Fruit fly (Drosophila melanogaster) whole organism, wandering third instar larva: ENCODE measurements around the gene CG8851.

ENCODE experiments used
- Abd-B ChIP-seq: fragments of >200 bp; optimal IDR thresholded peaks from 2 replicates; lab custom pipeline; 2017; ENCODE audit warnings: missing biosample characterization, missing genetic modification characterization
- CG9705 ChIP-seq: fragments of 200-800 bp; sonication (Bioruptor generic); optimal IDR thresholded peaks from 2 replicates; lab custom pipeline; 2018; ENCODE audit warnings: missing biosample characterization, mild to moderate bottlenecking, missing genetic modification characterization
- CrebA ChIP-seq: fragments of 200-800 bp; sonication (Bioruptor generic); optimal IDR thresholded peaks from 2 replicates; lab custom pipeline; 2016; ENCODE audit warnings: missing biosample characterization, mild to moderate bottlenecking, missing genetic modification characterization, borderline replicate concordance
- Dfd ChIP-seq: fragments of >200 bp; optimal IDR thresholded peaks from 2 replicates; lab custom pipeline; 2017; ENCODE audit warnings: missing biosample characterization, missing genetic modification characterization
- Dif ChIP-seq: fragments of 200-275, 200-300 bp; sonication (Bioruptor generic); optimal IDR thresholded peaks from 2 replicates; lab custom pipeline; 2018; ENCODE audit warnings: missing biosample characterization, missing genetic modification characterization; ENCODE audit not compliant: partially characterized antibody
- GATAd ChIP-seq: sonication (Bioruptor generic); optimal IDR thresholded peaks from 2 replicates; lab custom pipeline; 2016; ENCODE audit warnings: missing biosample characterization, missing genetic modification characterization
- HLH106 ChIP-seq: fragments of 200-800 bp; optimal IDR thresholded peaks from 3 replicates; lab custom pipeline; 2019; ENCODE audit warnings: missing biosample characterization, mild to moderate bottlenecking, missing genetic modification characterization, moderate library complexity
- Hnf4 ChIP-seq: fragments of 200-800 bp; sonication (Bioruptor generic); optimal IDR thresholded peaks from 2 replicates; lab custom pipeline; 2016; ENCODE audit warnings: missing biosample characterization, mild to moderate bottlenecking, missing genetic modification characterization
- Hr78 ChIP-seq: fragments of >200 bp; optimal IDR thresholded peaks from 2 replicates; lab custom pipeline; 2017; ENCODE audit warnings: missing biosample characterization, missing genetic modification characterization
- Hr83 ChIP-seq: fragments of 200-300 bp; sonication (Bioruptor generic); optimal IDR thresholded peaks from 2 replicates; lab custom pipeline; 2016; ENCODE audit warnings: missing biosample characterization, mild to moderate bottlenecking, missing genetic modification characterization, moderate library complexity; ENCODE audit not compliant: poor library complexity, severe bottlenecking
- Jra ChIP-seq: sonication (Bioruptor generic); optimal IDR thresholded peaks from 2 replicates; lab custom pipeline; 2016; ENCODE audit warnings: missing biosample characterization, missing genetic modification characterization
- Mio ChIP-seq: sonication (Bioruptor generic); optimal IDR thresholded peaks from 2 replicates; lab custom pipeline; 2016; ENCODE audit warnings: missing biosample characterization, missing genetic modification characterization
- Myc ChIP-seq: fragments of >200 bp; optimal IDR thresholded peaks from 2 replicates; lab custom pipeline; 2017
- N ChIP-seq: fragments of >200 bp; optimal IDR thresholded peaks from 2 replicates; lab custom pipeline; 2018; ENCODE audit warnings: missing biosample characterization, missing external identifiers, missing genetic modification characterization
- OdsH ChIP-seq: fragments of 200-800 bp; sonication (Bioruptor generic); optimal IDR thresholded peaks from 2 replicates; lab custom pipeline; 2016; ENCODE audit warnings: missing biosample characterization, mild to moderate bottlenecking, missing genetic modification characterization
- Rel ChIP-seq, 2 experiments: fragments of 200-800 bp; sonication (Bioruptor generic) in 1 of 2; optimal IDR thresholded peaks; 2 replicates in 1 of 2; 3 replicates in 1 of 2; lab custom pipeline; 2016 to 2019; ENCODE audit warnings: mild to moderate bottlenecking in 2 of 2, missing biosample characterization in 2 of 2, missing genetic modification characterization in 2 of 2, moderate library complexity in 1 of 2
- Sp1 ChIP-seq: fragments of 200-800 bp; sonication (Bioruptor generic); optimal IDR thresholded peaks from 3 replicates; lab custom pipeline; 2019; ENCODE audit warnings: missing biosample characterization, mild to moderate bottlenecking, missing genetic modification characterization, moderate library complexity
- Vsx2 ChIP-seq: fragments of 200-300, 225-300 bp; sonication (Bioruptor generic); optimal IDR thresholded peaks from 2 replicates; lab custom pipeline; 2018; ENCODE audit warnings: missing biosample characterization, missing genetic modification characterization; ENCODE audit not compliant: partially characterized antibody
- br ChIP-seq: fragments of 200-800 bp; sonication (Bioruptor generic); optimal IDR thresholded peaks from 2 replicates; lab custom pipeline; 2016; ENCODE audit warnings: missing biosample characterization, missing genetic modification characterization
- brk ChIP-seq: fragments of 200-800 bp; sonication (Bioruptor generic); optimal IDR thresholded peaks from 2 replicates; lab custom pipeline; 2016; ENCODE audit warnings: missing biosample characterization, mild to moderate bottlenecking, missing genetic modification characterization
- dl ChIP-seq, 2 experiments: fragments of 175-275, 200-275 bp in 1 of 2; fragments of 200-275 bp in 1 of 2; sonication (Bioruptor generic); optimal IDR thresholded peaks; lab custom pipeline; 2018; ENCODE audit warnings: mild to moderate bottlenecking in 2 of 2, missing biosample characterization in 2 of 2, missing genetic modification characterization in 2 of 2, moderate library complexity in 2 of 2; ENCODE audit not compliant: partially characterized antibody in 2 of 2, insufficient read depth in 1 of 2
- dmrt93B ChIP-seq: fragments of 200-800 bp; sonication (Bioruptor generic); optimal IDR thresholded peaks from 2 replicates; lab custom pipeline; 2018; ENCODE audit warnings: missing biosample characterization, mild to moderate bottlenecking, missing genetic modification characterization
- dsf ChIP-seq: sonication (Bioruptor generic); optimal IDR thresholded peaks from 2 replicates; lab custom pipeline; 2016; ENCODE audit warnings: missing biosample characterization, missing genetic modification characterization, borderline replicate concordance
- ey ChIP-seq: fragments of 200-800 bp; sonication (Bioruptor generic); optimal IDR thresholded peaks from 2 replicates; lab custom pipeline; 2016; ENCODE audit warnings: missing biosample characterization, missing genetic modification characterization
- foxo ChIP-seq, 2 experiments: fragments of 200-800 bp; sonication (Bioruptor generic); optimal IDR thresholded peaks; 2 replicates in 1 of 2; 3 replicates in 1 of 2; lab custom pipeline; 2016 to 2017; ENCODE audit warnings: missing biosample characterization in 2 of 2, missing genetic modification characterization in 2 of 2
- fru ChIP-seq: fragments of 200-800 bp; sonication (Bioruptor generic); optimal IDR thresholded peaks from 3 replicates; lab custom pipeline; 2016; ENCODE audit warnings: missing biosample characterization, mild to moderate bottlenecking, missing genetic modification characterization
- h ChIP-seq: fragments of 200-800 bp; sonication (Bioruptor generic); optimal IDR thresholded peaks from 3 replicates; lab custom pipeline; 2016; ENCODE audit warnings: missing biosample characterization, mild to moderate bottlenecking, missing genetic modification characterization
- jim ChIP-seq: fragments of 175-275, 200-325 bp; sonication (Bioruptor generic); optimal IDR thresholded peaks from 2 replicates; lab custom pipeline; 2016; ENCODE audit warnings: missing biosample characterization, mild to moderate bottlenecking, missing genetic modification characterization
- lola ChIP-seq: fragments of >200 bp; optimal IDR thresholded peaks from 2 replicates; lab custom pipeline; 2017; ENCODE audit warnings: missing biosample characterization, missing genetic modification characterization
- pan ChIP-seq: fragments of >200 bp; optimal IDR thresholded peaks from 2 replicates; lab custom pipeline; 2017
- psq ChIP-seq: fragments of 200-800 bp; sonication (Bioruptor generic); optimal IDR thresholded peaks from 3 replicates; lab custom pipeline; 2017; ENCODE audit warnings: missing biosample characterization, mild to moderate bottlenecking, missing genetic modification characterization, moderate library complexity
- rgr ChIP-seq: fragments of 200-800 bp; sonication (Bioruptor generic); optimal IDR thresholded peaks from 3 replicates; lab custom pipeline; 2016; ENCODE audit warnings: missing biosample characterization, mild to moderate bottlenecking, missing genetic modification characterization
- sage ChIP-seq: fragments of 200-800 bp; sonication (Bioruptor generic); optimal IDR thresholded peaks from 2 replicates; lab custom pipeline; 2016; ENCODE audit warnings: missing biosample characterization, mild to moderate bottlenecking, missing genetic modification characterization
- sv ChIP-seq: fragments of 200-800 bp; sonication (Bioruptor generic); optimal IDR thresholded peaks from 3 replicates; lab custom pipeline; 2016; ENCODE audit warnings: missing biosample characterization, missing genetic modification characterization
- tai ChIP-seq: sonication (Bioruptor generic); optimal IDR thresholded peaks from 2 replicates; lab custom pipeline; 2016; ENCODE audit warnings: missing biosample characterization, missing genetic modification characterization
- woc ChIP-seq: sonication (Bioruptor generic); optimal IDR thresholded peaks from 2 replicates; lab custom pipeline; 2016; ENCODE audit warnings: missing biosample characterization, mild to moderate bottlenecking, missing genetic modification characterization

Gene CG8851

DNA sequence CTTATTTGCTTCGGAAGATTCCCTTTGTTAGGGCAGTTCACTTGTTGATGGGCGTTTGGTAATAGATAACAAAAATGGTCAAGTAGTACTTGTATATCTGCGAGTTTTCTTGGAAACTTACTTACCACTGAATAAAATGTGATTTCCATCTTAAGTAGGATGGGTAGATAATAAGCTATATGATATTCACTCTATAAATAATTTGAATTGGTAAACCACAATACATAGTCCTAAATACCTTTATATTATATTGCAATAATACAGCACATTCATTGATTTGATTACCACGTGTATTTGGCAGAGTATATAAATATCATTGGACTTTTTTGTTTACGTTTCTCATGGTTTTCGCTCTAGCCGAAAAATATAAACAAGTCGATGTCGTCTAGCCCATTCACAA lies 43.5 kb upstream of the CG8851 start (continued):
- TF ChIP-seq psq (GFP tag; lab: Kevin White, UChicago) (no peak), GATAd (GFP tag; lab: Kevin White, UChicago) (no peak), Sp1 (GFP tag; lab: Kevin White, UChicago) (no peak), h (no peak), Hnf4 (GFP tag; lab: Kevin White, UChicago) (no peak), Myc (lab: Kevin White, UChicago) (no peak), ey (GFP tag; lab: Kevin White, UChicago) (peak; percentile 11), brk (GFP tag; lab: Kevin White, UChicago) (no peak), foxo (GFP tag; optimal IDR thresholded peaks at IDR 0.05; lab: Kevin White, UChicago) (peak in 1 of 2 experiments; percentile 35), Rel (GFP tag; optimal IDR thresholded peaks at IDR 0.05; lab: Kevin White, UChicago) (no peak), Rel (tag; optimal IDR thresholded peaks at IDR 0.05; lab: Kevin White, UChicago) (no peak), Mio (GFP tag; lab: Kevin White, UChicago) (no peak), woc (GFP tag; lab: Kevin White, UChicago) (no peak)

DNA sequence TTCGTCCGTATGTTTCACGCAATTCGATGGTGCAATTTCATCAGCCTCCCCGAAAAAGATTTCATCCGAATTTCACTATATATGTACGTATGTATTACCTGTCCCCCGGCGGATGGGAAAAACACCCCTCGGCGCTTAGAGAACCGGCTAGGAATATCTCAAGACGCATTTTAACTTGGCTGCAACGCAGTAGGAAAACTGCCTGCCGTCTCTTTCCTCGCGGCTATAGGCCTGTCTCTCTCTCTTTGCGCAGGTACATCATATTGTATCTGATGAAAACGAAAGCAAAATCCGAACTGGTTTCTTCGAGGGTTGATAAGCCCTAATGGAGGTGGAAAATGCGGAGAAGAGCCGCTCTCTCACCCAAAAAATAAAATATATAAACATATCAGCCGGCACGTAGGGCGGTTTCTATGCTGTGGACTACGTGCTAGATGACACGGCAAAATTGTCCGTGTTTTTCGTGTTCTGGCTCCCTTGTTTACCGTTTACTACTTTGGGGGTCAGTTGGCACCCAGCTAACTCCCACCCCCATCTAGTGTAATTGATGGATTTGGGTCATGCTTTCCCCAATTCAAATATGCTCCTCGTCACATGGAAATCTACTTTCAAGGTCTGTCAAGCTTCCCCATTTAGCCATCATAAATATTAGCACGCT lies 42.9 kb upstream of the CG8851 start:
- TF ChIP-seq dsf (GFP tag; lab: Kevin White, UChicago), result no peak
- no peak for TF ChIP-seq psq (GFP tag; lab: Kevin White, UChicago)
- peak; percentile 9 for TF ChIP-seq Hr83 (GFP tag; lab: Kevin White, UChicago)
- TF ChIP-seq rgr (GFP tag; lab: Kevin White, UChicago), result no peak
- TF ChIP-seq woc (GFP tag; lab: Kevin White, UChicago), result no peak
- no peak for TF ChIP-seq Dif

DNA sequence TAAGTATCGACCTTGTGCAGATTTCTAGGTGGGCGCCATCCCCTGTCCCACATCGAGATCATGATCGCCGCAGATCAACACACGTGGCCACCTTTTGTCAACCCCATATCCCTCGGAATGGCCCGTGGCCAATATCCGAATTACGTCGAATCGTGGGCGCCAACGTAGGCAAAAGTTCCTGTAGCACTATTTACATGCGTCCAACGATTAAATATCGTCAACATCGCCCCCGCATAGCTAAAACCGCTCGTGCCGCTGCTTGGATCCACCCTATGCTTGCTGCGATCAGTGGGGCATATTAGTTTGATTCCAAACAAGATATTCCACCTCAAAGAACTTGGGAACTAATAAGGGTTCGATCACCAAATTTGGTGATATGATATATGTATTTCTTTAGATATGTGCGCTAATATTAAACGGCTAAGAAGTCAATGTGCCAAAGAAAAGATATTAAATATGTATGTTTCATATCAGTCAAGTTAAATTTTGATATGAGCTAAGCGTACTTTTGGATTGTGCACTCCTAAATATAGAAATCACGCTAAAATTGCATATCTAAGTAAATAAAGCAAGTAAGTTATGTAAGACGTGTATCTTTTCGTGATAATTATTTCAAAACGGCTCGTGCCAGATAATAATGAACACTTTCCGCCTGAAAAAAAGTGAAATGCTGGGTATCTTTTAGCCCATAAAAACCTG lies 42.3 kb upstream of the CG8851 start:
- TF ChIP-seq lola (GFP tag; lab: Kevin White, UChicago) (no peak), brk (GFP tag; lab: Kevin White, UChicago) (no peak), pan (lab: Kevin White, UChicago) (no peak), sv (peak; percentile 2), HLH106 (no peak), br (GFP tag; lab: Kevin White, UChicago) (no peak), woc (GFP tag; lab: Kevin White, UChicago) (peak; percentile 10), dl (GFP tag; optimal IDR thresholded peaks at IDR 0.05; lab: Kevin White, UChicago; ENCODE audit: insufficient read depth in 1 of 2, partially characterized antibody in 2 of 2) (no peak), foxo (GFP tag; optimal IDR thresholded peaks at IDR 0.05; lab: Kevin White, UChicago) (peak in 1 of 2 experiments; percentile 1)

DNA sequence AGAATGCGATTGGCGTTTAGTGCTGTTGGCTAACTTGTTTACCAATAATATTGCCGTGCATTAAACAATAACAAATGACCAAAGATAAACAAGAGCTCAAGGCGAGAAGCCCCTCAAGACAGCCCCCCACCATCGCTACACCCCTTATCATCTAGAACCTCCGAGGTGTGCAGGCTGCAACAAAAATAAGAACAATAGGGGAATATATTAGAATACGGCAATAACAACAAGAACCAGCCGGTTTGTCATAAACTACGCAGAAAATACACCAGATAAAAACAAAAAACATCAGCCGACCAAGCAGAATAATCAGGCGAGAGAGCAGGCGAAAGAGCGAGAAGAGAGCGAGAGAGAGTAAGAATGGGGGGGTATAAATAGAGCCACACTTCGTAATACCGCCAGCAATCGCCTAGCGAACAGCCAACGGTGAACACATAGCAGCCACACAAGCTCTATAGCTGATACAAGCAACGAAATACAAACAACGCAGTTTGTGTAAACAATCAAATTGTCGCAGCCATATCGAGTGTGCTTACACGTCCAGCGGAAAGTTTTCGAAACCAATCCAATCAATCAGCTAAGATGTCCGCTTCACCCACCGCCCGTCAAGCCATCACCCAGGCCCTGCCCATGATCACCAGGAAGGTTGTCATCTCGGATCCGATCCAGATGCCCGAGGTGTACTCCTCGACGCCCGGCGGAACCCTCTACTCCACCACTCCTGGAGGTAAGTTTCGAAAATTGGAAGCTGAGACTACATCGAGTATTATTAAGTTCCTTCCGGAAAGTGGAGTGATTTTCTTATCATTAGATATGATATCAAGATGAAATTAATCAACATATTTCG lies 41.2 kb upstream of the CG8851 start, which contains the start of gene Thor:
Gene Thor, plus strand, starts transcription at position 401 of the 847 bp plus-strand sequence.
- TF ChIP-seq sv, result peak; percentile 71
- peak; percentile 72 for TF ChIP-seq fru (GFP tag; lab: Kevin White, UChicago)
- TF ChIP-seq br (GFP tag; lab: Kevin White, UChicago), result peak; percentile 61
- peak; percentile 59 for TF ChIP-seq CrebA (GFP tag; lab: Kevin White, UChicago)
- TF ChIP-seq pan (lab: Kevin White, UChicago), result no peak
- TF ChIP-seq Hr83 (GFP tag; lab: Kevin White, UChicago), result peak; percentile 96
- no peak for TF ChIP-seq Hr78 (GFP tag; lab: Kevin White, UChicago)
- peak; percentile 90 for TF ChIP-seq Hnf4 (GFP tag; lab: Kevin White, UChicago)
- peak; percentile 39 for TF ChIP-seq woc (GFP tag; lab: Kevin White, UChicago)
- peak; percentile 39 for TF ChIP-seq ey (GFP tag; lab: Kevin White, UChicago)
- TF ChIP-seq dsf (GFP tag; lab: Kevin White, UChicago), result peak; percentile 31
- no peak for TF ChIP-seq tai (GFP tag; lab: Kevin White, UChicago)
- no peak for TF ChIP-seq N
- no peak for TF ChIP-seq brk (GFP tag; lab: Kevin White, UChicago)
- TF ChIP-seq jim (GFP tag; lab: Kevin White, UChicago), result peak; percentile 89
- TF ChIP-seq rgr (GFP tag; lab: Kevin White, UChicago), result peak; percentile 75
- no peak for TF ChIP-seq Abd-B (GFP tag; lab: Kevin White, UChicago)
- TF ChIP-seq Vsx2 (GFP tag; lab: Kevin White, UChicago), result peak; percentile 83
- peak; percentile 52 for TF ChIP-seq OdsH
- no peak for TF ChIP-seq sage
- peak; percentile 35 for TF ChIP-seq GATAd (GFP tag; lab: Kevin White, UChicago)
- TF ChIP-seq Dfd, result no peak
- peak; percentile 12 for TF ChIP-seq Jra (GFP tag; lab: Kevin White, UChicago)
- TF ChIP-seq Rel (GFP tag; optimal IDR thresholded peaks at IDR 0.05; lab: Kevin White, UChicago), result peak; percentile 56
- TF ChIP-seq Rel (tag; optimal IDR thresholded peaks at IDR 0.05; lab: Kevin White, UChicago), result peak; percentile 55
- TF ChIP-seq Mio (GFP tag; lab: Kevin White, UChicago), result no peak
- TF ChIP-seq dmrt93B (GFP tag; lab: Kevin White, UChicago), result no peak
- TF ChIP-seq lola (GFP tag; lab: Kevin White, UChicago), result no peak
- TF ChIP-seq h, result peak; percentile 74
- TF ChIP-seq CG9705 (GFP tag; lab: Kevin White, UChicago), result no peak
- peak; percentile 30 for TF ChIP-seq Sp1 (GFP tag; lab: Kevin White, UChicago)
